Fruit fly (Drosophila melanogaster) whole organism, prepupa: Measurements from ENCODE around the gene Trl.
A peak's percentile ranks its signal among the peaks of the same experiment; 100 is the strongest.

Experiments used
- Blimp-1 ChIP-seq: fragments of 200-800 bp; sonication (Bioruptor generic); optimal IDR thresholded peaks from 3 replicates; lab custom pipeline; 2017; ENCODE audit warnings: missing biosample characterization, missing genetic modification characterization, mild to moderate bottlenecking, moderate library complexity, missing genetic modification reagents
- CG10631 ChIP-seq: fragments of 200-800 bp; sonication (Bioruptor generic); optimal IDR thresholded peaks from 2 replicates; lab custom pipeline; 2016; ENCODE audit warnings: missing biosample characterization, missing genetic modification characterization
- CG10669 ChIP-seq: fragments of 200-800 bp; sonication (Bioruptor generic); optimal IDR thresholded peaks from 3 replicates; lab custom pipeline; 2018; ENCODE audit warnings: missing biosample characterization, mild to moderate bottlenecking, missing genetic modification characterization, moderate library complexity
- CG11762 ChIP-seq: fragments of 200-800 bp; sonication (Bioruptor generic); optimal IDR thresholded peaks from 3 replicates; lab custom pipeline; 2016; ENCODE audit warnings: missing biosample characterization, missing genetic modification characterization; ENCODE audit not compliant: insufficient read depth
- CG1621 ChIP-seq: fragments of 200-800 bp; sonication (Bioruptor generic); optimal IDR thresholded peaks from 3 replicates; lab custom pipeline; 2018; ENCODE audit warnings: missing biosample characterization, mild to moderate bottlenecking, missing genetic modification characterization
- CG16779 ChIP-seq: fragments of 200-800 bp; sonication (Bioruptor generic); optimal IDR thresholded peaks from 3 replicates; lab custom pipeline; 2017; ENCODE audit warnings: missing biosample characterization, mild to moderate bottlenecking, missing genetic modification characterization
- CG3032 ChIP-seq: fragments of 200-800 bp; optimal IDR thresholded peaks from 2 replicates; lab custom pipeline; 2019; ENCODE audit warnings: missing biosample characterization, mild to moderate bottlenecking, missing genetic modification characterization, moderate library complexity
- CG31627 ChIP-seq: fragments of 200-800 bp; sonication (Bioruptor generic); optimal IDR thresholded peaks from 3 replicates; lab custom pipeline; 2016; ENCODE audit warnings: missing biosample characterization, missing genetic modification characterization
- CG32006 ChIP-seq: fragments of 200-800 bp; sonication (Bioruptor generic); optimal IDR thresholded peaks from 3 replicates; lab custom pipeline; 2017; ENCODE audit warnings: missing biosample characterization, mild to moderate bottlenecking, missing genetic modification characterization
- CG34406 ChIP-seq: fragments of 200-800 bp; sonication (Bioruptor generic); optimal IDR thresholded peaks from 3 replicates; lab custom pipeline; 2016; ENCODE audit warnings: missing biosample characterization, missing genetic modification characterization
- CG3919 ChIP-seq: fragments of 200-800 bp; sonication (Bioruptor generic); optimal IDR thresholded peaks from 3 replicates; lab custom pipeline; 2016; ENCODE audit warnings: missing biosample characterization, missing genetic modification characterization
- CG4318 ChIP-seq: fragments of 200-800 bp; sonication (Bioruptor generic); optimal IDR thresholded peaks from 3 replicates; lab custom pipeline; 2017; ENCODE audit warnings: missing biosample characterization, mild to moderate bottlenecking, missing genetic modification characterization
- CG6163 ChIP-seq: fragments of 200-800 bp; sonication (Bioruptor generic); IDR thresholded peaks from 3 replicates; pipeline ENCODE4 v1.3.6; 2022; ENCODE audit warnings: missing biosample characterization, missing genetic modification characterization
- CG6276 ChIP-seq: fragments of 200-800 bp; sonication (Bioruptor generic); optimal IDR thresholded peaks from 2 replicates; lab custom pipeline; 2017; ENCODE audit warnings: missing biosample characterization, mild to moderate bottlenecking, missing genetic modification characterization
- CG6792 ChIP-seq: fragments of 200-800 bp; sonication (Bioruptor generic); optimal IDR thresholded peaks from 3 replicates; lab custom pipeline; 2016; ENCODE audit warnings: missing biosample characterization, missing genetic modification characterization
- CG6808 ChIP-seq: fragments of 200-800 bp; sonication (Bioruptor generic); optimal IDR thresholded peaks from 3 replicates; lab custom pipeline; 2017; ENCODE audit warnings: missing biosample characterization, missing genetic modification characterization, mild to moderate bottlenecking, moderate library complexity, missing genetic modification reagents
- CG6854 ChIP-seq: fragments of 200-800 bp; sonication (Bioruptor generic); optimal IDR thresholded peaks from 2 replicates; lab custom pipeline; 2017; ENCODE audit warnings: missing biosample characterization, mild to moderate bottlenecking, missing genetic modification characterization
- CG8119 ChIP-seq: fragments of 200-800 bp; sonication (Bioruptor generic); IDR thresholded peaks from 3 replicates; pipeline ENCODE4 v1.3.6; 2022; ENCODE audit warnings: missing biosample characterization, missing genetic modification characterization
- CG8319 ChIP-seq: fragments of 200-800 bp; sonication (Bioruptor generic); optimal IDR thresholded peaks from 3 replicates; lab custom pipeline; 2016; ENCODE audit warnings: missing biosample characterization, missing genetic modification characterization
- CG8632 ChIP-seq: fragments of 200-800 bp; sonication (Bioruptor generic); optimal IDR thresholded peaks from 3 replicates; lab custom pipeline; 2016; ENCODE audit warnings: missing biosample characterization, missing genetic modification characterization
- CG9139 ChIP-seq: fragments of 200-800 bp; sonication (Bioruptor generic); optimal IDR thresholded peaks from 3 replicates; lab custom pipeline; 2017; ENCODE audit warnings: missing biosample characterization, mild to moderate bottlenecking, missing genetic modification characterization
- Eip78C ChIP-seq: fragments of 200-800 bp; sonication (Bioruptor generic); peaks from one replicate; lab custom pipeline; 2016; ENCODE audit warnings: missing biosample characterization, missing genetic modification characterization
- Eip93F ChIP-seq: fragments of 200-800 bp; sonication (Bioruptor generic); optimal IDR thresholded peaks from 2 replicates; lab custom pipeline; 2016; ENCODE audit warnings: missing biosample characterization, mild to moderate bottlenecking, missing genetic modification characterization
- Ets21C ChIP-seq: fragments of 200-800 bp; sonication (Bioruptor generic); optimal IDR thresholded peaks from 3 replicates; lab custom pipeline; 2016; ENCODE audit warnings: missing biosample characterization, missing genetic modification characterization
- Gug ChIP-seq: fragments of 200-800 bp; sonication (Bioruptor generic); IDR thresholded peaks from 2 replicates; pipeline ENCODE4 v1.3.6; 2022; ENCODE audit warnings: missing biosample characterization, missing genetic modification characterization
- Hr39 ChIP-seq: fragments of 200-800 bp; sonication (Bioruptor generic); optimal IDR thresholded peaks from 2 replicates; lab custom pipeline; 2016; ENCODE audit warnings: missing biosample characterization, missing genetic modification characterization
- Hr4 ChIP-seq: fragments of 200-800 bp; sonication (Bioruptor generic); optimal IDR thresholded peaks from 3 replicates; lab custom pipeline; 2016; ENCODE audit warnings: missing biosample characterization, missing genetic modification characterization
- Met ChIP-seq: fragments of 200-800 bp; sonication (Bioruptor generic); optimal IDR thresholded peaks from 3 replicates; lab custom pipeline; 2016; ENCODE audit warnings: missing biosample characterization, missing genetic modification characterization
- Smox ChIP-seq: fragments of 200-800 bp; sonication (Bioruptor generic); optimal IDR thresholded peaks from 3 replicates; lab custom pipeline; 2016; ENCODE audit warnings: missing biosample characterization, missing genetic modification characterization
- Sox14 ChIP-seq: fragments of 200-800 bp; sonication (Bioruptor generic); optimal IDR thresholded peaks from 3 replicates; lab custom pipeline; 2016; ENCODE audit warnings: missing biosample characterization, missing genetic modification characterization
- Sox15 ChIP-seq: fragments of 200-800 bp; sonication (Bioruptor generic); optimal IDR thresholded peaks from 3 replicates; lab custom pipeline; 2016; ENCODE audit warnings: missing biosample characterization, missing genetic modification characterization
- achi ChIP-seq: fragments of 200-800 bp; sonication (Bioruptor generic); optimal IDR thresholded peaks from 3 replicates; lab custom pipeline; 2016; ENCODE audit warnings: missing biosample characterization, missing genetic modification characterization
- acj6 ChIP-seq: fragments of 200-800 bp; sonication (Bioruptor generic); optimal IDR thresholded peaks from 3 replicates; lab custom pipeline; 2016; ENCODE audit warnings: missing biosample characterization, missing genetic modification characterization
- cyc ChIP-seq: fragments of 200-800 bp; sonication (Bioruptor generic); optimal IDR thresholded peaks from 3 replicates; lab custom pipeline; 2016; ENCODE audit warnings: missing biosample characterization, missing genetic modification characterization
- dac ChIP-seq: fragments of 200-800 bp; sonication (Bioruptor generic); optimal IDR thresholded peaks from 2 replicates; lab custom pipeline; 2017; ENCODE audit warnings: missing biosample characterization, mild to moderate bottlenecking, missing genetic modification characterization
- eg ChIP-seq: fragments of 200-800 bp; sonication (Bioruptor generic); IDR thresholded peaks from 3 replicates; pipeline ENCODE4 v1.3.6; 2022; ENCODE audit warnings: missing biosample characterization, missing genetic modification characterization
- esn ChIP-seq: fragments of 200-800 bp; sonication (Bioruptor generic); optimal IDR thresholded peaks from 2 replicates; lab custom pipeline; 2016; ENCODE audit warnings: missing biosample characterization, mild to moderate bottlenecking, missing genetic modification characterization, moderate library complexity
- fd59A ChIP-seq: fragments of 200-800 bp; sonication (Bioruptor generic); optimal IDR thresholded peaks from 2 replicates; lab custom pipeline; 2017; ENCODE audit warnings: missing biosample characterization, mild to moderate bottlenecking, missing genetic modification characterization, missing genetic modification reagents
- fd85E ChIP-seq: fragments of 200-800 bp; sonication (Bioruptor generic); optimal IDR thresholded peaks from 3 replicates; lab custom pipeline; 2016; ENCODE audit warnings: missing biosample characterization, missing genetic modification characterization
- lz ChIP-seq: fragments of 200-800 bp; sonication (Bioruptor generic); optimal IDR thresholded peaks from 3 replicates; lab custom pipeline; 2016; ENCODE audit warnings: missing biosample characterization, missing genetic modification characterization
- pdm3 ChIP-seq: fragments of 200-800 bp; sonication (Bioruptor generic); optimal IDR thresholded peaks from 3 replicates; lab custom pipeline; 2016; ENCODE audit warnings: missing biosample characterization, missing genetic modification characterization
- salr ChIP-seq, 2 experiments: fragments of 200-800 bp; sonication (Bioruptor generic); optimal IDR thresholded peaks; 3 replicates each; lab custom pipeline; 2016 to 2018; ENCODE audit warnings: missing biosample characterization in 2 of 2, missing genetic modification characterization in 2 of 2, mild to moderate bottlenecking in 1 of 2
- ss ChIP-seq, 2 experiments: fragments of 200-800 bp; sonication (Bioruptor generic); optimal IDR thresholded peaks; 2 replicates in 1 of 2; 3 replicates in 1 of 2; lab custom pipeline; 2017 to 2018; ENCODE audit warnings: mild to moderate bottlenecking in 2 of 2, missing biosample characterization in 2 of 2, missing genetic modification characterization in 2 of 2, moderate library complexity in 1 of 2
- svp ChIP-seq: fragments of 200-800 bp; sonication (Bioruptor generic); peaks from one replicate; lab custom pipeline; 2016; ENCODE audit warnings: missing biosample characterization, missing genetic modification characterization
- topi ChIP-seq: fragments of 200-800 bp; sonication (Bioruptor generic); optimal IDR thresholded peaks from 3 replicates; lab custom pipeline; 2016; ENCODE audit warnings: missing biosample characterization, missing genetic modification characterization

The Trl gene

dm6 chr3L:14790127-14790589 lies 29.3 kb upstream of the Trl start (continued):
- TF ChIP-seq ss (GFP tag; optimal IDR thresholded peaks at IDR 0.05; lab: Kevin White, UChicago) (peak in 1 of 2 experiments; percentile 66), esn (GFP tag; lab: Kevin White, UChicago) (peak; percentile 87), fd59A (GFP tag; lab: Kevin White, UChicago) (peak; percentile 68), Ets21C (GFP tag; lab: Kevin White, UChicago) (peak; percentile 81), lz (GFP tag; lab: Kevin White, UChicago) (peak; percentile 88), Eip78C (GFP tag; lab: Kevin White, UChicago) (peak; percentile 93), acj6 (GFP tag; lab: Kevin White, UChicago) (peak; percentile 85), CG6276 (no peak), pdm3 (GFP tag; lab: Kevin White, UChicago) (peak; percentile 82), CG6792 (peak; percentile 81), Sox14 (peak; percentile 83), fd85E (GFP tag; lab: Kevin White, UChicago) (peak; percentile 64), Blimp-1 (GFP tag; lab: Kevin White, UChicago) (peak; percentile 38), Met (GFP tag; lab: Kevin White, UChicago) (peak; percentile 84), Gug (GFP tag; lab: Robert Waterston, UW) (peak; percentile 54), dac (GFP tag; lab: Kevin White, UChicago) (no peak), CG1621 (tag; lab: Kevin White, UChicago) (no peak), salr (GFP tag; optimal IDR thresholded peaks at IDR 0.05; lab: Kevin White, UChicago) (peak in 1 of 2 experiments; percentile 44), achi (GFP tag; lab: Kevin White, UChicago) (peak; percentile 80), cyc (GFP tag; lab: Kevin White, UChicago) (peak; percentile 88), Hr4 (GFP tag; lab: Kevin White, UChicago) (peak; percentile 80), CG3032 (tag; lab: Kevin White, UChicago) (peak; percentile 72), CG10631 (GFP tag; lab: Kevin White, UChicago) (peak; percentile 87), Smox (GFP tag; lab: Kevin White, UChicago) (peak; percentile 80), svp (GFP tag; lab: Kevin White, UChicago) (peak; percentile 93), CG3919 (GFP tag; lab: Kevin White, UChicago) (no peak), CG8119 (GFP tag; lab: Robert Waterston, UW) (peak; percentile 58), CG6854 (peak; percentile 30), topi (peak; percentile 89), CG8632 (GFP tag; lab: Kevin White, UChicago) (peak; percentile 70), CG11762 (GFP tag; lab: Kevin White, UChicago) (peak; percentile 78), CG31627 (GFP tag; lab: Kevin White, UChicago) (peak; percentile 88), CG32006 (no peak)

- no peak for TF ChIP-seq CG34406 (GFP tag; lab: Kevin White, UChicago)
- TF ChIP-seq CG31627 (GFP tag; lab: Kevin White, UChicago): peak; percentile 26
- peak; percentile 39; the same call in 1 of the 3 replicates for TF ChIP-seq CG6163 (GFP tag; lab: Robert Waterston, UW)
- TF ChIP-seq achi (GFP tag; lab: Kevin White, UChicago): no peak
- peak; percentile 56 for TF ChIP-seq Eip78C (GFP tag; lab: Kevin White, UChicago)
Observed at dm6 chr3L:14789676-14790075, 28.8 kb upstream of the Trl start, which contains the start of gene Helz. TSS of gene Helz (plus strand) at chr3L:14789935.

DNA sequence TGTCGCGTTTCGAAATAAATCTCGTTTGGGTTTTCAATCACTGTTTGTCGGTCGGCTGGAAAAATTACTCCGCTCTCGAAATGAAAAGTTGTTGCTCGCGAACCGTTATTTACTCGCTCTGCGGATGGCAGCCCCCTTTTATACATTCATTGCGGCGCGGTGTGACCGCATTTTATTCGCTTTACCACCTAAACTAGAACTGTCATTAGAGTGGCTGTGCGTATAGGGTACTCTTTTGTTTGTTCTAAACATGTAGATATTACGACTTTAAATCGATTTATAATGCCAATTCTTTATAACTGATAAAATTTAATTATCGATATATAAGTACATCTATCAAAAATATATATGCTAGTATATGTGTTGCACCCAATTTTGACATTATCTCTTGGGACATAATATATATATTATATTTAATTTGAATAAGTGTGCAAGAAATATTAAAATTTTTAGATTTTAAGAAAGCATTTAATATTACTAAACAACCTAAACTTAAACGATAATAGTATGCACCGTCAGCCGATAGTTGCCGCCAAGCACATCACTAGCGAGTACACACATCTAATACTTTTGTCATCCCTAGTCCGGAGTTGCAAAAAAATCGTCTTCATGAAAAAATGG lies 25.5 kb upstream of the Trl start, which contains the start of the genes bmm and Tdrd3:
bmm (minus strand) TSS at position 183 of the 621 bp plus-strand sequence.
Tdrd3 (plus strand) TSS at position 562 of the 621 bp plus-strand sequence.
- peak; percentile 74 for TF ChIP-seq Eip78C (GFP tag; lab: Kevin White, UChicago)
- peak; percentile 52 for TF ChIP-seq CG6276
- TF ChIP-seq Hr39 (GFP tag; lab: Kevin White, UChicago): peak; percentile 75
- TF ChIP-seq Blimp-1 (GFP tag; lab: Kevin White, UChicago): peak; percentile 59
- TF ChIP-seq CG10631 (GFP tag; lab: Kevin White, UChicago): peak; percentile 79
- peak; percentile 33 for TF ChIP-seq CG9139 (GFP tag; lab: Kevin White, UChicago)
- TF ChIP-seq Eip93F (GFP tag; lab: Kevin White, UChicago): peak; percentile 51
- TF ChIP-seq CG4318: peak; percentile 75
- TF ChIP-seq Sox15 (GFP tag; lab: Kevin White, UChicago): peak; percentile 75
- peak; percentile 36 for TF ChIP-seq CG8319 (GFP tag; lab: Kevin White, UChicago)
- peak; percentile 83 for TF ChIP-seq svp (GFP tag; lab: Kevin White, UChicago)
- peak; percentile 68 for TF ChIP-seq CG6808 (GFP tag; lab: Kevin White, UChicago)
- peak; percentile 82 for TF ChIP-seq achi (GFP tag; lab: Kevin White, UChicago)
- TF ChIP-seq CG10669: peak; percentile 64
- peak; percentile 76 for TF ChIP-seq eg (GFP tag; lab: Robert Waterston, UW)
- TF ChIP-seq CG16779 (tag; lab: Kevin White, UChicago): no peak
- peak; percentile 55 for TF ChIP-seq fd59A (GFP tag; lab: Kevin White, UChicago)
- TF ChIP-seq ss (GFP tag; optimal IDR thresholded peaks at IDR 0.05; lab: Kevin White, UChicago): peak; percentile 41 to 65
- peak; percentile 74 for TF ChIP-seq esn (GFP tag; lab: Kevin White, UChicago)
- TF ChIP-seq CG8632 (GFP tag; lab: Kevin White, UChicago): peak; percentile 84
- TF ChIP-seq CG11762 (GFP tag; lab: Kevin White, UChicago): peak; percentile 50
